Worm (Caenorhabditis elegans) whole organism, L4 larva: ENCODE measurements around the gene elp-1.

Source experiments
- F10B5.3 ChIP-seq: sonication (generic microtip); optimal IDR thresholded peaks from 2 replicates; lab custom pipeline; 2016; ENCODE audit warnings: mild to moderate bottlenecking, missing genetic modification characterization, missing compliant biosample characterization
- F26F4.8 ChIP-seq: fragments of 200-800 bp; sonication (Bioruptor generic); conservative IDR thresholded peaks from 2 replicates; pipeline ENCODE4 v1.3.6; 2022; ENCODE audit warnings: missing genetic modification characterization, missing compliant biosample characterization
- F37D6.2 ChIP-seq: sonication (generic microtip); optimal IDR thresholded peaks from 2 replicates; lab custom pipeline; 2016; ENCODE audit warnings: mild to moderate bottlenecking, missing genetic modification characterization, missing compliant biosample characterization
- F49E8.2 ChIP-seq: sonication (generic microtip); optimal IDR thresholded peaks from 2 replicates; lab custom pipeline; 2016; ENCODE audit warnings: missing compliant biosample characterization, mild to moderate bottlenecking, missing genetic modification characterization, borderline replicate concordance
- T20F7.1 ChIP-seq: fragments of 200-800 bp; sonication (Bioruptor generic); optimal IDR thresholded peaks from 2 replicates; lab custom pipeline; 2018; ENCODE audit warnings: mild to moderate bottlenecking, missing genetic modification characterization, missing compliant biosample characterization
- T26A8.4 ChIP-seq: fragments of 200-800 bp; sonication (Bioruptor generic); IDR thresholded peaks from 2 replicates; pipeline ENCODE4 v1.3.6; 2022; ENCODE audit warnings: missing genetic modification characterization, missing compliant biosample characterization
- Y75B8A.6 ChIP-seq: fragments of 200-800 bp; sonication (Bioruptor generic); IDR thresholded peaks from 2 replicates; pipeline ENCODE4 v1.3.6; 2022; ENCODE audit warnings: missing genetic modification reagents, missing genetic modification characterization, missing compliant biosample characterization
- ZK546.5 ChIP-seq, 2 experiments: sonication (generic microtip); optimal IDR thresholded peaks; 2 replicates each; lab custom pipeline; 2017; ENCODE audit warnings: missing biosample characterization in 2 of 2, missing genetic modification characterization in 2 of 2
- aly-2 ChIP-seq: sonication (generic microtip); optimal IDR thresholded peaks from 2 replicates; lab custom pipeline; 2018; ENCODE audit warnings: missing biosample characterization, missing genetic modification characterization
- ama-1 ChIP-seq: fragments of 150-350 bp; optimal IDR thresholded peaks from 2 replicates; lab custom pipeline; 2014; ENCODE audit warnings: inconsistent platforms, mixed read lengths
- arid-1 ChIP-seq: fragments of 200-800 bp; sonication (Bioruptor generic); conservative IDR thresholded peaks from 2 replicates; pipeline ENCODE4 v1.3.6; 2022; ENCODE audit warnings: missing genetic modification reagents, missing genetic modification characterization, missing compliant biosample characterization
- attf-4 ChIP-seq: sonication (generic microtip); optimal IDR thresholded peaks from 3 replicates; lab custom pipeline; 2017; ENCODE audit warnings: missing biosample characterization, missing genetic modification characterization
- ceh-28 ChIP-seq: fragments of 150-350 bp; optimal IDR thresholded peaks from 2 replicates; lab custom pipeline; 2014; ENCODE audit warnings: missing biosample characterization, missing genetic modification reagents, missing genetic modification characterization
- ceh-32 ChIP-seq: sonication (generic microtip); optimal IDR thresholded peaks from 2 replicates; lab custom pipeline; 2016; ENCODE audit warnings: mild to moderate bottlenecking, missing genetic modification characterization, missing compliant biosample characterization; ENCODE audit not compliant: poor library complexity
- ceh-44 ChIP-seq: fragments of 200-800 bp; sonication (Bioruptor generic); IDR thresholded peaks from 2 replicates; pipeline ENCODE4 v1.3.6; 2022; ENCODE audit warnings: missing genetic modification reagents, missing genetic modification characterization, missing compliant biosample characterization
- ceh-82 ChIP-seq: sonication (generic microtip); optimal IDR thresholded peaks from 2 replicates; lab custom pipeline; 2017; ENCODE audit warnings: missing biosample characterization, missing genetic modification characterization
- ctbp-1 ChIP-seq: fragments of 200-800 bp; sonication (Bioruptor generic); IDR thresholded peaks from 2 replicates; pipeline ENCODE4 v1.3.6; 2022; ENCODE audit warnings: missing genetic modification reagents, missing genetic modification characterization, missing compliant biosample characterization
- daf-19 ChIP-seq: fragments of 200-800 bp; sonication (Bioruptor generic); conservative IDR thresholded peaks from 2 replicates; pipeline ENCODE4 v1.3.6; 2022; ENCODE audit warnings: missing genetic modification characterization, missing compliant biosample characterization
- daf-8 ChIP-seq: fragments of 200-800 bp; sonication (Bioruptor generic); IDR thresholded peaks from 2 replicates; pipeline ENCODE4 v1.3.6; 2022; ENCODE audit warnings: missing genetic modification characterization, missing compliant biosample characterization
- dmd-6 ChIP-seq: fragments of 200-800 bp; sonication (Bioruptor generic); IDR thresholded peaks from 2 replicates; pipeline ENCODE4 v1.3.6; 2022; ENCODE audit warnings: missing genetic modification reagents, missing genetic modification characterization, missing compliant biosample characterization
- duxl-1 ChIP-seq: sonication (generic microtip); optimal IDR thresholded peaks from 2 replicates; lab custom pipeline; 2016; ENCODE audit warnings: mild to moderate bottlenecking, missing genetic modification characterization, moderate library complexity, missing compliant biosample characterization; ENCODE audit not compliant: poor library complexity
- egl-27 ChIP-seq: sonication (generic microtip); optimal IDR thresholded peaks from 3 replicates; lab custom pipeline; 2017; ENCODE audit warnings: missing biosample characterization, missing genetic modification reagents, missing genetic modification characterization
- egl-43 ChIP-seq: fragments of 200-800 bp; sonication (Bioruptor generic); IDR thresholded peaks from 2 replicates; pipeline ENCODE4 v1.3.6; 2022; ENCODE audit warnings: missing genetic modification reagents, missing genetic modification characterization, missing compliant biosample characterization
- gei-8 ChIP-seq: fragments of 200-800 bp; sonication (Bioruptor generic); optimal IDR thresholded peaks from 2 replicates; lab custom pipeline; 2018; ENCODE audit warnings: mild to moderate bottlenecking, missing genetic modification characterization, missing compliant biosample characterization
- hlh-11 ChIP-seq: fragments of 200-800 bp; sonication (Bioruptor generic); optimal IDR thresholded peaks from 2 replicates; lab custom pipeline; 2018; ENCODE audit warnings: mild to moderate bottlenecking, missing genetic modification characterization, missing compliant biosample characterization
- hlh-30 ChIP-seq: sonication (generic microtip); optimal IDR thresholded peaks from 2 replicates; lab custom pipeline; 2017; ENCODE audit warnings: antibody characterized with exemption, mild to moderate bottlenecking, missing genetic modification characterization, missing compliant biosample characterization; ENCODE audit not compliant: insufficient read depth
- hmg-1.1 ChIP-seq: fragments of 200-800 bp; sonication (Bioruptor generic); IDR thresholded peaks from 2 replicates; pipeline ENCODE4 v1.3.6; 2022; ENCODE audit warnings: missing genetic modification reagents, missing genetic modification characterization, missing compliant biosample characterization
- lin-15B ChIP-seq: fragments of 150-350 bp; sonication (generic microtip); optimal IDR thresholded peaks from 3 replicates; lab custom pipeline; 2014; ENCODE audit warnings: missing biosample characterization, missing genetic modification characterization
- lin-29 ChIP-seq: fragments of 200-800 bp; sonication (Bioruptor generic); IDR thresholded peaks from 2 replicates; pipeline ENCODE4 v1.3.6; 2022; ENCODE audit warnings: missing genetic modification reagents, missing genetic modification characterization, missing compliant biosample characterization
- lin-39 ChIP-seq: fragments of 150-350 bp; optimal IDR thresholded peaks from 2 replicates; lab custom pipeline; 2014; ENCODE audit warnings: missing biosample characterization, missing genetic modification reagents, missing genetic modification characterization
- lir-3 ChIP-seq: sonication (generic microtip); optimal IDR thresholded peaks from 2 replicates; lab custom pipeline; 2016; ENCODE audit warnings: mild to moderate bottlenecking, missing genetic modification characterization, missing compliant biosample characterization
- lsy-2 ChIP-seq, 2 experiments: fragments of 150-350 bp in 1 of 2; sonication (generic microtip) in 1 of 2; optimal IDR thresholded peaks; 2 replicates each; lab custom pipeline; 2014 to 2017; ENCODE audit warnings: missing biosample characterization in 2 of 2, missing genetic modification characterization in 2 of 2
- madf-5 ChIP-seq, 2 experiments: fragments of 200-800 bp; sonication (Bioruptor generic); IDR thresholded peaks; 2 replicates each; pipeline ENCODE4 v1.3.6; 2022; ENCODE audit warnings: missing compliant biosample characterization in 2 of 2, missing genetic modification characterization in 2 of 2
- mdt-29 ChIP-seq: fragments of 200-800 bp; sonication (Bioruptor generic); IDR thresholded peaks from 2 replicates; pipeline ENCODE4 v1.3.6; 2022; ENCODE audit warnings: missing genetic modification reagents, missing genetic modification characterization, missing compliant biosample characterization
- mep-1 ChIP-seq: fragments of 150-350 bp; sonication (generic microtip); optimal IDR thresholded peaks from 3 replicates; lab custom pipeline; 2014; ENCODE audit warnings: missing biosample characterization, missing genetic modification characterization
- nhr-25 ChIP-seq: sonication (generic microtip); optimal IDR thresholded peaks from 2 replicates; lab custom pipeline; 2017; ENCODE audit warnings: missing genetic modification characterization, mild to moderate bottlenecking, missing compliant biosample characterization, antibody characterized with exemption, moderate library complexity, borderline replicate concordance; ENCODE audit not compliant: insufficient read depth
- nhr-6 ChIP-seq: fragments of 150-350 bp; optimal IDR thresholded peaks from 2 replicates; lab custom pipeline; 2014; ENCODE audit warnings: missing biosample characterization, missing genetic modification characterization
- nhr-76 ChIP-seq: fragments of 150-350 bp; optimal IDR thresholded peaks from 2 replicates; lab custom pipeline; 2014; ENCODE audit warnings: missing biosample characterization, missing genetic modification characterization
- pha-4 ChIP-seq, 2 experiments: fragments of 150-350 bp in 1 of 2; fragments of 200-800 bp in 1 of 2; sonication (Bioruptor generic) in 1 of 2; IDR thresholded peaks in 1 of 2; optimal IDR thresholded peaks in 1 of 2; 2 replicates each; pipeline versions ENCODE4 v1.3.6 to Lab custom; 2014 to 2022; ENCODE audit warnings: missing genetic modification characterization in 2 of 2, missing genetic modification reagents in 2 of 2, missing biosample characterization in 1 of 2, missing compliant biosample characterization in 1 of 2
- php-3 ChIP-seq: fragments of 200-800 bp; sonication (Bioruptor generic); IDR thresholded peaks from 2 replicates; pipeline ENCODE4 v1.3.6; 2022; ENCODE audit warnings: missing genetic modification reagents, missing genetic modification characterization, missing compliant biosample characterization
- pqm-1 ChIP-seq: sonication (generic microtip); optimal IDR thresholded peaks from 2 replicates; lab custom pipeline; 2017; ENCODE audit warnings: missing biosample characterization, missing genetic modification characterization
- saeg-2 ChIP-seq: fragments of 200-800 bp; sonication (Bioruptor generic); IDR thresholded peaks from 2 replicates; pipeline ENCODE4 v1.3.6; 2022; ENCODE audit warnings: missing genetic modification reagents, missing genetic modification characterization, missing compliant biosample characterization
- sdz-12 ChIP-seq: fragments of 200-800 bp; sonication (Bioruptor generic); optimal IDR thresholded peaks from 2 replicates; lab custom pipeline; 2018; ENCODE audit warnings: mild to moderate bottlenecking, missing genetic modification characterization, missing compliant biosample characterization
- set-16 ChIP-seq: fragments of 200-800 bp; sonication (Bioruptor generic); IDR thresholded peaks from 2 replicates; pipeline ENCODE4 v1.3.6; 2022; ENCODE audit warnings: missing genetic modification reagents, missing genetic modification characterization, missing compliant biosample characterization
- skn-1 ChIP-seq: fragments of 150-350 bp; optimal IDR thresholded peaks from 2 replicates; lab custom pipeline; 2014; ENCODE audit warnings: missing biosample characterization, missing genetic modification characterization
- spr-3 ChIP-seq: fragments of 200-800 bp; sonication (Bioruptor generic); optimal IDR thresholded peaks from 2 replicates; lab custom pipeline; 2018; ENCODE audit warnings: mild to moderate bottlenecking, missing genetic modification characterization, missing compliant biosample characterization
- tra-1 ChIP-seq: fragments of 200-800 bp; sonication (Bioruptor generic); IDR thresholded peaks from 2 replicates; pipeline ENCODE4 v1.3.6; 2022; ENCODE audit warnings: missing genetic modification reagents, missing genetic modification characterization, missing compliant biosample characterization
- zfp-2 ChIP-seq: sonication (generic microtip); optimal IDR thresholded peaks from 2 replicates; lab custom pipeline; 2016; ENCODE audit warnings: mild to moderate bottlenecking, missing genetic modification characterization, missing compliant biosample characterization
- zip-11 ChIP-seq: fragments of 200-800 bp; sonication (Bioruptor generic); IDR thresholded peaks from 2 replicates; pipeline ENCODE4 v1.3.6; 2022; ENCODE audit warnings: missing genetic modification characterization, missing compliant biosample characterization
- zip-2 ChIP-seq: fragments of 150-350 bp; optimal IDR thresholded peaks from 2 replicates; lab custom pipeline; 2014; ENCODE audit warnings: missing biosample characterization, missing genetic modification characterization
- ztf-11 ChIP-seq: fragments of 150-350 bp; optimal IDR thresholded peaks from 2 replicates; lab custom pipeline; 2014; ENCODE audit warnings: missing biosample characterization, missing genetic modification characterization

Gene elp-1

ce11 chrV:20789105-20789504 is 19.1 kb upstream of the elp-1 start, which contains the start of gene tpan-1 (continued):
- TF ChIP-seq ZK546.5 (tag; optimal IDR thresholded peaks at IDR 0.05; lab: Kevin White, UChicago) (no peak), gei-8 (GFP tag; lab: Kevin White, UChicago) (no peak), F26F4.8 (GFP tag; lab: Robert Waterston, UW) (no peak), T20F7.1 (GFP tag; lab: Kevin White, UChicago) (no peak), ceh-28 (tag; lab: Kevin White, UChicago) (no peak), daf-19 (no peak), skn-1 (no peak), nhr-76 (no peak), arid-1 (GFP tag; lab: Robert Waterston, UW) (no peak), ctbp-1 (GFP tag; lab: Robert Waterston, UW) (peak; percentile 82; the same call in 1 of the 2 replicates), lin-15B (tag; lab: Kevin White, UChicago) (no peak), zfp-2 (no peak), F49E8.2 (tag; lab: Kevin White, UChicago) (no peak), T26A8.4 (GFP tag; lab: Robert Waterston, UW) (no peak), hlh-11 (tag; lab: Kevin White, UChicago) (no peak), aly-2 (no peak), dmd-6 (GFP tag; lab: Robert Waterston, UW) (0 out of 2 replicates have a peak, but pooled peaks have one; percentile 20), daf-8 (GFP tag; lab: Robert Waterston, UW) (no peak), sdz-12 (GFP tag; lab: Kevin White, UChicago) (no peak), mep-1 (tag; lab: Kevin White, UChicago) (peak; percentile 65), mdt-29 (GFP tag; lab: Robert Waterston, UW) (no peak), ceh-82 (no peak), lsy-2 (tag; optimal IDR thresholded peaks at IDR 0.05; lab: Kevin White, UChicago) (peak in 1 of 2 experiments; percentile 67), ceh-44 (GFP tag; lab: Robert Waterston, UW) (no peak), ztf-11 (no peak), egl-27 (tag; lab: Kevin White, UChicago) (no peak), duxl-1 (tag; lab: Kevin White, UChicago) (no peak), attf-4 (tag; lab: Kevin White, UChicago) (no peak), F37D6.2 (tag; lab: Kevin White, UChicago) (peak; percentile 3), zip-2 (tag; lab: Kevin White, UChicago) (no peak), zip-11 (GFP tag; lab: Robert Waterston, UW) (no peak), Y75B8A.6 (GFP tag; lab: Robert Waterston, UW) (no peak), set-16 (GFP tag; lab: Robert Waterston, UW) (no peak), ama-1 (no peak), spr-3 (GFP tag; lab: Kevin White, UChicago) (no peak), madf-5 (GFP tag; IDR thresholded peaks at IDR 0.05; lab: Robert Waterston, UW) (no peak), pqm-1 (tag; lab: Kevin White, UChicago) (no peak), egl-43 (no peak), php-3 (no peak), saeg-2 (GFP tag; lab: Robert Waterston, UW) (peak; percentile 50; the same call in 1 of the 2 replicates), lir-3 (no peak), hlh-30 (tag; lab: Kevin White, UChicago) (peak; percentile 42), pha-4 (GFP tag; IDR thresholded peaks at IDR 0.05; lab: Robert Waterston, UW) (no peak; the same call in 1 of the 2 replicates), pha-4 (tag; optimal IDR thresholded peaks at IDR 0.05; lab: Kevin White, UChicago) (no peak), lin-39 (tag; lab: Kevin White, UChicago) (no peak), tra-1 (GFP tag; lab: Robert Waterston, UW) (no peak), hmg-1.1 (GFP tag; lab: Robert Waterston, UW) (peak; percentile 72), lin-29 (GFP tag; lab: Robert Waterston, UW) (no peak), nhr-6 (tag; lab: Kevin White, UChicago) (no peak), F10B5.3 (tag; lab: Kevin White, UChicago) (no peak), nhr-25 (no peak), ceh-32 (no peak)
